Worm (Caenorhabditis elegans): ENCODE measurements around the gene T22B2.5.

T22B2.5 gene

ce11 chrX:3942267-3942666, 31.1 kb upstream of the T22B2.5 start, which contains the start of gene T19D2.13:
T19D2.13 (minus strand) TSS chrX:3942367.
- TF ChIP-seq ceh-28 (tag; optimal IDR thresholded peaks at IDR 0.05), result no peak
- TF ChIP-seq ceh-82 (tag; optimal IDR thresholded peaks at IDR 0.05), result no peak
- no peak for TF ChIP-seq hmg-11 (tag; optimal IDR thresholded peaks at IDR 0.05)
- no peak for TF ChIP-seq elt-2 (tag; optimal IDR thresholded peaks at IDR 0.05)
- TF ChIP-seq zag-1 (tag; optimal IDR thresholded peaks at IDR 0.05), result no peak
- no peak for TF ChIP-seq ama-1 (optimal IDR thresholded peaks at IDR 0.05)

ce11 chrX:3938950-3939349, 27.8 kb upstream of the T22B2.5 start, which contains the start of gene T19D2.3:
T19D2.3 (plus strand) TSS chrX:3939250.
- TF ChIP-seq pqm-1 (tag; optimal IDR thresholded peaks at IDR 0.05) (no peak), ztf-4 (tag; optimal IDR thresholded peaks at IDR 0.05) (no peak)

ce11 chrX:3937884-3938283, 26.7 kb upstream of the T22B2.5 start:
- no peak for TF ChIP-seq fkh-10 (GFP tag; optimal IDR thresholded peaks at IDR 0.05)
- no peak for TF ChIP-seq nhr-28 (tag; optimal IDR thresholded peaks at IDR 0.05)
- no peak for TF ChIP-seq ztf-11 (tag; optimal IDR thresholded peaks at IDR 0.05)
- no peak for TF ChIP-seq unc-62 (GFP tag; optimal IDR thresholded peaks at IDR 0.05)
- TF ChIP-seq hmg-11 (tag; optimal IDR thresholded peaks at IDR 0.05), result no peak
- TF ChIP-seq snpc-4 (tag; optimal IDR thresholded peaks at IDR 0.05), result no peak
- no peak for TF ChIP-seq nfya-1 (tag; optimal IDR thresholded peaks at IDR 0.05; ENCODE audit: insufficient read depth)
- no peak for TF ChIP-seq ceh-16 (tag; optimal IDR thresholded peaks at IDR 0.05)
- no peak for TF ChIP-seq nhr-12 (tag; optimal IDR thresholded peaks at IDR 0.05)
- TF ChIP-seq ceh-28 (tag; optimal IDR thresholded peaks at IDR 0.05), result no peak
- TF ChIP-seq nhr-67 (tag; optimal IDR thresholded peaks at IDR 0.05), result no peak

- TF ChIP-seq fkh-2 (tag; optimal IDR thresholded peaks at IDR 0.05) (no peak), tbx-2 (tag; optimal IDR thresholded peaks at IDR 0.05) (no peak), nhr-67 (tag; optimal IDR thresholded peaks at IDR 0.05) (no peak), ceh-16 (tag; optimal IDR thresholded peaks at IDR 0.05) (no peak), elt-1 (tag; optimal IDR thresholded peaks at IDR 0.05) (no peak), nhr-237 (tag; optimal IDR thresholded peaks at IDR 0.05) (no peak), zag-1 (tag; optimal IDR thresholded peaks at IDR 0.05) (no peak), ceh-82 (tag; optimal IDR thresholded peaks at IDR 0.05) (no peak), aly-2 (tag; optimal IDR thresholded peaks at IDR 0.05) (no peak), nhr-11 (tag; optimal IDR thresholded peaks at IDR 0.05) (no peak), R02D3.7 (tag; optimal IDR thresholded peaks at IDR 0.05) (no peak), nhr-76 (tag; optimal IDR thresholded peaks at IDR 0.05) (no peak), ztf-11 (tag; optimal IDR thresholded peaks at IDR 0.05) (no peak), snpc-4 (tag; optimal IDR thresholded peaks at IDR 0.05) (no peak), nfya-1 (tag; optimal IDR thresholded peaks at IDR 0.05; ENCODE audit: insufficient read depth) (no peak), lsy-12 (tag; optimal IDR thresholded peaks at IDR 0.05) (no peak)
Measured at ce11 chrX:3937483-3937882, 26.3 kb upstream of the T22B2.5 start.

- TF ChIP-seq R02D3.7 (tag; optimal IDR thresholded peaks at IDR 0.05) (no peak), elt-2 (tag; optimal IDR thresholded peaks at IDR 0.05) (no peak), ama-1 (optimal IDR thresholded peaks at IDR 0.05) (no peak), elt-3 (tag; optimal IDR thresholded peaks at IDR 0.05) (peak in 1 of 3 experiments; percentile 65), nhr-43 (tag; optimal IDR thresholded peaks at IDR 0.05; ENCODE audit: poor library complexity, severe bottlenecking) (no peak), nhr-237 (tag; optimal IDR thresholded peaks at IDR 0.05) (no peak), unc-39 (tag; optimal IDR thresholded peaks at IDR 0.05) (no peak), fkh-2 (tag; optimal IDR thresholded peaks at IDR 0.05) (no peak), nhr-25 (tag; optimal IDR thresholded peaks at IDR 0.05) (peak; percentile 52), egl-27 (tag; optimal IDR thresholded peaks at IDR 0.05) (peak; percentile 66), lin-15B (tag; optimal IDR thresholded peaks at IDR 0.05) (no peak), egl-5 (tag; optimal IDR thresholded peaks at IDR 0.05) (no peak), unc-62 (GFP tag; optimal IDR thresholded peaks at IDR 0.05) (no peak), fkh-10 (GFP tag; optimal IDR thresholded peaks at IDR 0.05) (no peak), ztf-4 (tag; optimal IDR thresholded peaks at IDR 0.05) (no peak), ceh-9 (tag; optimal IDR thresholded peaks at IDR 0.05) (no peak), elt-1 (tag; optimal IDR thresholded peaks at IDR 0.05) (peak; percentile 65), lin-39 (tag; optimal IDR thresholded peaks at IDR 0.05) (no peak)
Measured at ce11 chrX:3932694-3933093, 21.5 kb upstream of the T22B2.5 start.

Data from whole organism, L3 larva.